Fruit fly (Drosophila melanogaster): ENCODE data around the gene CG42246.

The CG42246 gene

DNA sequence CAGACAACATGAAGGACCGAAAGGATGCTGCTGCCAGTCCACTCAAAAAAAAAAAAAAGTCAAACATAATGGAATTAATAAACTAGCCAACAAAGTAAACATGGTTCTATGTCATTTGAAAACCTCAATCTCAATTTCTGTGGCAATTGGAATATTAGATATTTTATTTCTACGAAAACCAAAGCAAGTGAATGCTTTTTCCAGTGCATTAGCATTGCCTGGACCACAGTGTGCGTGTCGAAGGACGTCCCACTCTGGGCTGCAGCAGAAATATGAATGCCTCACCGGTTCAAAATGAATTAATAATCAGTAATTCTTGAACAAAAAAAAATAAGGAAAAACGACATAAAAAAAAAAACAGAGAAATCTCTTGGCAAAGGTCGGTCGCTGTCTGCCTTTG lies 39.2 kb downstream of the CG42246 start:
- TF ChIP-seq Hr96 (GFP tag; optimal IDR thresholded peaks at IDR 0.05) = no peak
- TF ChIP-seq CG11617 (GFP tag; optimal IDR thresholded peaks at IDR 0.05) = no peak
- TF ChIP-seq kay (GFP tag; ENCODE audit: borderline replicate concordance) = no peak

DNA sequence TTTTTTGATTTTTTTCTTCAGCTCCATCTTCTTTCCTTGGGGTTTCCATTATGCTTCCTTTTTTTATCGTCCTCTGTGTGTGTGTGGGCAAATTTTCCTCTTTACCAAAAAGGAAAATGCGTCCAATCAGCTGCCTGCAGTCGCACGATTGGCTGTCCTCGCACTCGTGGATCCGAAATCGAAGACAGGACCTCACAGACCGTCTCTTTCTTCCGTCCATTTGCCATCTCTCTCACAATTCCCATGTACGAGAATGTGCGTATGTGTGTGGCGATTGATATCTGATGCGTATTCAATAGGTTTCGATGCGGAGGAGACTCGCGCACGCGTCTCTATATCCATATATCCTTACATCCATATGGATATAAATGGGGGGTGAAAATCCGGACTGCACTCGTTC lies 43.3 kb downstream of the CG42246 start:
- TF ChIP-seq CG5204 (GFP tag; optimal IDR thresholded peaks at IDR 0.05) = no peak
- TF ChIP-seq Crg-1 (GFP tag; optimal IDR thresholded peaks at IDR 0.05) = no peak
- TF ChIP-seq bab1 (GFP tag; optimal IDR thresholded peaks at IDR 0.05) = no peak
- no peak for TF ChIP-seq Clk (GFP tag; optimal IDR thresholded peaks at IDR 0.05)
- TF ChIP-seq cnc (optimal IDR thresholded peaks at IDR 0.05) = no peak
- TF ChIP-seq CG11617 (GFP tag; optimal IDR thresholded peaks at IDR 0.05) = no peak
- TF ChIP-seq CG1620 (GFP tag; optimal IDR thresholded peaks at IDR 0.05) = no peak

Measured in whole organism, adult.